Worm (Caenorhabditis elegans) whole organism, midembryonic: ENCODE results near the gene cpl-1.

Experiments used
- klf-2 ChIP-seq: fragments of 200-800 bp; sonication (Bioruptor generic); conservative IDR thresholded peaks from 2 replicates; pipeline ENCODE4 v1.3.6; 2022; ENCODE audit warnings: missing genetic modification reagents, missing genetic modification characterization, missing compliant biosample characterization
- ztf-23 ChIP-seq: fragments of 200-800 bp; sonication (Bioruptor generic); IDR thresholded peaks from 2 replicates; pipeline ENCODE4 v1.3.6; 2022; ENCODE audit warnings: missing genetic modification reagents, missing genetic modification characterization, missing compliant biosample characterization

ce11 chrV:16595140-16595791, at the start of gene cpl-1:
- TF ChIP-seq ztf-23 (GFP tag; lab: Robert Waterston, UW) = no peak
- no peak for TF ChIP-seq klf-2
